Fruit fly (Drosophila melanogaster): ENCODE results near the gene RpS27.
A peak's percentile ranks its signal among the peaks of the same experiment; 100 is the strongest.

RpS27 gene

dm6 chr3R:25215123-25215522 is 32.2 kb downstream of the RpS27 start, which contains the start of gene Saysd1 (continued):
- no peak for TF ChIP-seq Blimp-1 (GFP tag; optimal IDR thresholded peaks at IDR 0.05)
- no peak for TF ChIP-seq HLH3B (GFP tag; IDR thresholded peaks at IDR 0.05)
- no peak for TF ChIP-seq CG12155 (GFP tag; optimal IDR thresholded peaks at IDR 0.05)
- TF ChIP-seq Sox102F (GFP tag; optimal IDR thresholded peaks at IDR 0.05) = no peak
- TF ChIP-seq Lhr (GFP tag; optimal IDR thresholded peaks at IDR 0.05) = no peak
- TF ChIP-seq klu (GFP tag; IDR thresholded peaks at IDR 0.05) = no peak
- TF ChIP-seq stwl (tag; optimal IDR thresholded peaks at IDR 0.05) = peak; percentile 83
- peak; percentile 5 for TF ChIP-seq Nf-YC (tag; optimal IDR thresholded peaks at IDR 0.05)
- no peak for TF ChIP-seq chn (GFP tag; optimal IDR thresholded peaks at IDR 0.05)
- no peak for TF ChIP-seq CG13424 (tag; optimal IDR thresholded peaks at IDR 0.05)
- no peak for TF ChIP-seq Oaz (GFP tag; IDR thresholded peaks at IDR 0.05)
- no peak for TF ChIP-seq Poxn (GFP tag; IDR thresholded peaks at IDR 0.05)
- TF ChIP-seq CG4730 (GFP tag; IDR thresholded peaks at IDR 0.05) = peak; percentile 24; the same call in 1 of the 2 replicates
- TF ChIP-seq Dll (GFP tag; IDR thresholded peaks at IDR 0.05; ENCODE audit: partially characterized antibody) = peak; percentile 90
- peak; percentile 88 for TF ChIP-seq sens (GFP tag)
- peak; percentile 62 for TF ChIP-seq CG11247 (GFP tag; IDR thresholded peaks at IDR 0.05)
- no peak for TF ChIP-seq CG3847 (GFP tag; IDR thresholded peaks at IDR 0.05)
- TF ChIP-seq CG7839 (tag; optimal IDR thresholded peaks at IDR 0.05) = peak; percentile 44
- no peak for TF ChIP-seq Hsf (GFP tag; optimal IDR thresholded peaks at IDR 0.05)
- TF ChIP-seq Ptx1 (GFP tag; IDR thresholded peaks at IDR 0.05) = peak; percentile 66
- no peak for TF ChIP-seq Oli (tag; optimal IDR thresholded peaks at IDR 0.05)
- TF ChIP-seq toy (GFP tag; IDR thresholded peaks at IDR 0.05) = no peak
- peak; percentile 25 for TF ChIP-seq CG14710 (tag; optimal IDR thresholded peaks at IDR 0.05)
- no peak for TF ChIP-seq z (GFP tag; IDR thresholded peaks at IDR 0.05)
- TF ChIP-seq tna (GFP tag; IDR thresholded peaks at IDR 0.05; ENCODE audit: partially characterized antibody) = peak; percentile 81

dm6 chr3R:25209207-25209606 is 38.1 kb downstream of the RpS27 start:
- TF ChIP-seq mirr (GFP tag; optimal IDR thresholded peaks at IDR 0.05) (peak; percentile 24), eve (GFP tag; optimal IDR thresholded peaks at IDR 0.05) (peak in 1 of 2 experiments; percentile 43), CG10209 (GFP tag; optimal IDR thresholded peaks at IDR 0.05) (no peak), sima (GFP tag; optimal IDR thresholded peaks at IDR 0.05) (no peak), CkIIα-i1 (GFP tag; IDR thresholded peaks at IDR 0.05) (no peak), grn (GFP tag; optimal IDR thresholded peaks at IDR 0.05) (peak; percentile 56), Hr78 (GFP tag; optimal IDR thresholded peaks at IDR 0.05) (peak in 1 of 2 experiments; percentile 80), cwo (GFP tag; optimal IDR thresholded peaks at IDR 0.05) (no peak), CG12155 (GFP tag; optimal IDR thresholded peaks at IDR 0.05) (no peak), ewg (GFP tag; optimal IDR thresholded peaks at IDR 0.05) (no peak), CG11456 (GFP tag; IDR thresholded peaks at IDR 0.05) (no peak), CG7745 (tag; optimal IDR thresholded peaks at IDR 0.05) (no peak), CG18262 (tag; optimal IDR thresholded peaks at IDR 0.05) (no peak), CG6813 (GFP tag; optimal IDR thresholded peaks at IDR 0.05) (no peak), Hey (tag; optimal IDR thresholded peaks at IDR 0.05) (no peak), CG6272 (GFP tag; IDR thresholded peaks at IDR 0.05) (no peak), H2.0 (GFP tag; IDR thresholded peaks at IDR 0.05) (no peak), chinmo (GFP tag; IDR thresholded peaks at IDR 0.05; ENCODE audit: partially characterized antibody) (0 out of 4 replicates have a peak, but pooled peaks have one; percentile 42), CG34376 (GFP tag; optimal IDR thresholded peaks at IDR 0.05) (peak; percentile 18), gro (GFP tag; optimal IDR thresholded peaks at IDR 0.05) (no peak), CG18011 (GFP tag; optimal IDR thresholded peaks at IDR 0.05) (no peak), CG9817 (tag; optimal IDR thresholded peaks at IDR 0.05) (no peak), org-1 (GFP tag; optimal IDR thresholded peaks at IDR 0.05) (no peak), z (GFP tag; IDR thresholded peaks at IDR 0.05) (peak; percentile 91), crp (GFP tag; optimal IDR thresholded peaks at IDR 0.05) (no peak), CG1647 (GFP tag; optimal IDR thresholded peaks at IDR 0.05) (no peak), tup (GFP tag; optimal IDR thresholded peaks at IDR 0.05) (no peak), sna (GFP tag; IDR thresholded peaks at IDR 0.05; ENCODE audit: partially characterized antibody) (no peak)

All from whole organism, embryonic.